Worm (Caenorhabditis elegans): ENCODE measurements around the gene C50F4.6.

Gene C50F4.6

DNA sequence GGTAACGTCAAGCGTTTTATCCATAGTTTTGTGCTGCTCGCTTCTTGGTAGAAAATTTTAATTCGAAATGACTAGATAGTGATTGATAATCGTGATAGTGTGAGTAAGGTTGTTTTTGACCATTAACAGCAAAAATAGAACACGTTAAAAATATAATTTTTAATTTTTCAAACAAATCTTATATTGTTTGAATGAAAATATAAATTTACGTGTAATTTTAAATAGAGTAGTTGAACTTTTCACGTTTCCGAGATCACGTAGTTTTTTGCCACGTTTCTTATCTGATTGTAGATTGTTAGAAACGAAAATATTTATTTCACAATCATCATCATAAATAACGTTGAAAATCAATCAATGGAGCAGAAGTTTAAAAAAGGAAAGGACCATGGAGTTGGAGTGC lies 14.4 kb upstream of the C50F4.6 start, which contains the start of the genes C50F4.10 and pfk-1.2:
Gene C50F4.10, minus strand, starts transcription at position 101 of the 400 bp plus-strand sequence.
Gene pfk-1.2, plus strand, starts transcription at position 325 of the 400 bp plus-strand sequence.
- TF ChIP-seq lin-15B (tag; optimal IDR thresholded peaks at IDR 0.05), result no peak
- TF ChIP-seq C04F5.9 (tag; optimal IDR thresholded peaks at IDR 0.05), result no peak
- TF ChIP-seq nhr-47 (tag; optimal IDR thresholded peaks at IDR 0.05), result no peak
- no peak for TF ChIP-seq lin-14 (GFP tag; optimal IDR thresholded peaks at IDR 0.05)
- TF ChIP-seq egl-13 (tag; optimal IDR thresholded peaks at IDR 0.05), result no peak
- no peak for TF ChIP-seq mef-2 (tag; optimal IDR thresholded peaks at IDR 0.05)

DNA sequence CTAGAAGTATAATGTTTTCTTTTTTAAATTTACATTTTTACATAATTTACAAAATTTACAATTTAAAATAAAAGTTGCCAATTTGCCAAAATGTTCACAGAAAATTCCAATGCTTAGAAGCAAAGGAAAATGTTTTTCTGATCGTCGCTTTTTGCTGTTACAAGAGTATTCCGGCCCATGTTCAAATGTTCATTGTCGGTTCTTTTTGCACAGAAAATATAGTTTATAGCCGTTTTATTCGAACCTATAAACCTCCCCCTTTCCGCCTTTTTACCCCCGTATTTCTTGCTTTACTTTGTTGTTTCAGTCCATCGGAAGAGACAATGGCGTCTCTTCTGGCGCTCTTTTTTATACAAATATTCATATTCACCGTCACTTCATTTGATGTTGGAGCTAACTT lies 11.3 kb upstream of the C50F4.6 start, which contains the start of gene tag-329:
Gene tag-329, plus strand, starts transcription at position 301 of the 400 bp plus-strand sequence.
- TF ChIP-seq pag-3 (tag; optimal IDR thresholded peaks at IDR 0.05; ENCODE audit: borderline replicate concordance, insufficient read depth) (no peak), zag-1 (tag; optimal IDR thresholded peaks at IDR 0.05) (no peak)

- TF ChIP-seq nhr-28 (tag; optimal IDR thresholded peaks at IDR 0.05), result no peak
- TF ChIP-seq tlp-1 (tag; optimal IDR thresholded peaks at IDR 0.05), result no peak
- no peak for TF ChIP-seq unc-98 (GFP tag; IDR thresholded peaks at IDR 0.05)
- no peak for TF ChIP-seq F16B12.6 (tag; optimal IDR thresholded peaks at IDR 0.05)
- no peak for TF ChIP-seq vab-15 (tag; optimal IDR thresholded peaks at IDR 0.05)
- TF ChIP-seq fkh-8 (tag; optimal IDR thresholded peaks at IDR 0.05), result peak; percentile 15
- TF ChIP-seq nhr-47 (tag; optimal IDR thresholded peaks at IDR 0.05), result peak; percentile 67
- peak in 1 of 2 experiments; percentile 67 for TF ChIP-seq ztf-11 (tag; optimal IDR thresholded peaks at IDR 0.05)
- TF ChIP-seq C34B4.2 (tag; optimal IDR thresholded peaks at IDR 0.05), result no peak
- peak; percentile 15 for TF ChIP-seq unc-86 (tag; optimal IDR thresholded peaks at IDR 0.05)
- peak; percentile 42; the same call in 1 of the 2 replicates for TF ChIP-seq nhr-19 (GFP tag; conservative IDR thresholded peaks at IDR 0.05)
- TF ChIP-seq hlh-4 (tag; optimal IDR thresholded peaks at IDR 0.05), result no peak
- no peak for TF ChIP-seq ets-5 (GFP tag; IDR thresholded peaks at IDR 0.05)
- no peak for TF ChIP-seq C16A3.4 (tag; optimal IDR thresholded peaks at IDR 0.05)
- peak; percentile 63 for TF ChIP-seq nhr-85 (tag)
- TF ChIP-seq pqm-1 (tag; optimal IDR thresholded peaks at IDR 0.05), result no peak
- no peak for TF ChIP-seq zip-4 (GFP tag; optimal IDR thresholded peaks at IDR 0.05)
- TF ChIP-seq zag-1 (tag; optimal IDR thresholded peaks at IDR 0.05), result no peak
- TF ChIP-seq nhr-237 (tag; optimal IDR thresholded peaks at IDR 0.05), result no peak
- peak; percentile 62 for TF ChIP-seq xbp-1 (tag; optimal IDR thresholded peaks at IDR 0.05)
- TF ChIP-seq efl-3 (GFP tag; optimal IDR thresholded peaks at IDR 0.05), result no peak
- TF ChIP-seq dpl-1 (GFP tag; optimal IDR thresholded peaks at IDR 0.05), result peak; percentile 20 to 65 (median 38)
- TF ChIP-seq nhr-71 (tag; optimal IDR thresholded peaks at IDR 0.05), result peak; percentile 69
- TF ChIP-seq lin-14 (GFP tag; optimal IDR thresholded peaks at IDR 0.05), result peak; percentile 50
- TF ChIP-seq mep-1 (tag; optimal IDR thresholded peaks at IDR 0.05), result peak; percentile 12
- no peak for TF ChIP-seq lin-15B (tag; optimal IDR thresholded peaks at IDR 0.05)
- TF ChIP-seq jun-1 (tag; optimal IDR thresholded peaks at IDR 0.05), result no peak
- TF ChIP-seq unc-30 (tag; optimal IDR thresholded peaks at IDR 0.05), result no peak
- peak; percentile 77 for TF ChIP-seq lir-3 (tag; optimal IDR thresholded peaks at IDR 0.05; ENCODE audit: poor library complexity)
- TF ChIP-seq rnt-1 (tag; optimal IDR thresholded peaks at IDR 0.05), result peak; percentile 93
- TF ChIP-seq Y116A8C.19 (tag; optimal IDR thresholded peaks at IDR 0.05; ENCODE audit: borderline replicate concordance), result no peak
- no peak for TF ChIP-seq nhr-12 (tag; optimal IDR thresholded peaks at IDR 0.05)
- TF ChIP-seq sptf-1 (tag; optimal IDR thresholded peaks at IDR 0.05), result no peak
- no peak for TF ChIP-seq egl-27 (tag; optimal IDR thresholded peaks at IDR 0.05)
- TF ChIP-seq ceh-90 (tag; optimal IDR thresholded peaks at IDR 0.05), result peak; percentile 74
- peak; percentile 59 for TF ChIP-seq swsn-7 (tag; optimal IDR thresholded peaks at IDR 0.05)
- TF ChIP-seq C04F5.9 (tag; optimal IDR thresholded peaks at IDR 0.05), result no peak
- TF ChIP-seq pax-3 (tag; optimal IDR thresholded peaks at IDR 0.05), result peak; percentile 32
- peak; percentile 72 for TF ChIP-seq sox-4 (tag; optimal IDR thresholded peaks at IDR 0.05)
- TF ChIP-seq fkh-4 (tag; optimal IDR thresholded peaks at IDR 0.05; ENCODE audit: borderline replicate concordance), result peak; percentile 64
- peak; percentile 53 for TF ChIP-seq nhr-20 (tag; optimal IDR thresholded peaks at IDR 0.05)
- no peak for TF ChIP-seq aly-2 (tag; optimal IDR thresholded peaks at IDR 0.05)
- peak; percentile 36 for TF ChIP-seq egl-13 (tag; optimal IDR thresholded peaks at IDR 0.05)
- TF ChIP-seq ces-1 (GFP tag; optimal IDR thresholded peaks at IDR 0.05), result no peak
- TF ChIP-seq ceh-8 (GFP tag; optimal IDR thresholded peaks at IDR 0.05), result no peak
Measured at ce11 chrV:9536505-9536904, 9.4 kb upstream of the C50F4.6 start, which contains the start of gene C50F4.4. Gene C50F4.4, plus strand, starts transcription at chrV:9536771.

Measured in whole organism, L1 larva.